Worm (Caenorhabditis elegans) whole organism, L2 larva: ENCODE results near the gene W08A12.2.

ENCODE experiments used
- C34F6.9 ChIP-seq: fragments of 150-350 bp; optimal IDR thresholded peaks from 2 replicates; lab custom pipeline; 2014; ENCODE audit warnings: missing biosample characterization, missing genetic modification characterization
- aly-2 ChIP-seq: fragments of 150-350 bp; optimal IDR thresholded peaks from 2 replicates; lab custom pipeline; 2014; ENCODE audit warnings: missing biosample characterization, missing genetic modification characterization
- ceh-16 ChIP-seq: fragments of 150-350 bp; optimal IDR thresholded peaks from 2 replicates; lab custom pipeline; 2014; ENCODE audit warnings: missing biosample characterization, missing genetic modification characterization
- ceh-82 ChIP-seq: fragments of 150-350 bp; optimal IDR thresholded peaks from 2 replicates; lab custom pipeline; 2014; ENCODE audit warnings: missing biosample characterization, missing genetic modification characterization
- crh-2 ChIP-seq: sonication (generic microtip); optimal IDR thresholded peaks from 2 replicates; lab custom pipeline; 2017; ENCODE audit warnings: missing biosample characterization, missing genetic modification characterization
- fos-1 ChIP-seq: fragments of 150-350 bp; optimal IDR thresholded peaks from 2 replicates; lab custom pipeline; 2014; ENCODE audit warnings: missing biosample characterization, missing genetic modification characterization
- lin-39 ChIP-seq: fragments of 150-350 bp; optimal IDR thresholded peaks from 2 replicates; lab custom pipeline; 2014; ENCODE audit warnings: missing biosample characterization, missing genetic modification reagents, missing genetic modification characterization
- lsy-2 ChIP-seq, 2 experiments: fragments of 150-350 bp in 1 of 2; sonication (generic microtip) in 1 of 2; optimal IDR thresholded peaks; 2 replicates each; lab custom pipeline; 2014 to 2017; ENCODE audit warnings: missing biosample characterization in 2 of 2, missing genetic modification characterization in 2 of 2
- mbf-1 ChIP-seq: sonication (generic microtip); optimal IDR thresholded peaks from 2 replicates; lab custom pipeline; 2017; ENCODE audit warnings: missing biosample characterization, missing genetic modification characterization
- nhr-11 ChIP-seq: fragments of 150-350 bp; optimal IDR thresholded peaks from 2 replicates; lab custom pipeline; 2014; ENCODE audit warnings: missing biosample characterization, missing genetic modification characterization
- nhr-21 ChIP-seq: fragments of 150-350 bp; optimal IDR thresholded peaks from 2 replicates; lab custom pipeline; 2014; ENCODE audit warnings: missing biosample characterization, missing genetic modification characterization
- nhr-23 ChIP-seq: fragments of 150-350 bp; optimal IDR thresholded peaks from 2 replicates; lab custom pipeline; 2014; ENCODE audit warnings: missing biosample characterization, missing genetic modification reagents, missing genetic modification characterization
- nhr-237 ChIP-seq: fragments of 150-350 bp; optimal IDR thresholded peaks from 2 replicates; lab custom pipeline; 2014; ENCODE audit warnings: missing biosample characterization, missing genetic modification characterization
- nhr-6 ChIP-seq: fragments of 150-350 bp; optimal IDR thresholded peaks from 2 replicates; lab custom pipeline; 2014; ENCODE audit warnings: missing biosample characterization, missing genetic modification characterization
- sma-9 ChIP-seq, 2 experiments: fragments of 150-350 bp in 1 of 2; sonication (generic microtip) in 1 of 2; optimal IDR thresholded peaks; 2 replicates each; lab custom pipeline; 2014 to 2016; ENCODE audit warnings: missing genetic modification characterization in 2 of 2, mild to moderate bottlenecking in 1 of 2, missing biosample characterization in 1 of 2, missing compliant biosample characterization in 1 of 2, missing genetic modification reagents in 1 of 2, moderate library complexity in 1 of 2
- unc-39 ChIP-seq: fragments of 150-350 bp; optimal IDR thresholded peaks from 2 replicates; lab custom pipeline; 2014; ENCODE audit warnings: missing biosample characterization, missing genetic modification characterization
- unc-62 ChIP-seq: fragments of 150-350 bp; optimal IDR thresholded peaks from 2 replicates; lab custom pipeline; 2014; ENCODE audit warnings: missing biosample characterization, missing genetic modification reagents, missing genetic modification characterization
- zag-1 ChIP-seq: fragments of 150-350 bp; optimal IDR thresholded peaks from 2 replicates; lab custom pipeline; 2014; ENCODE audit warnings: missing biosample characterization, missing genetic modification characterization
- ztf-1 ChIP-seq: fragments of 200-800 bp; sonication (Bioruptor generic); conservative IDR thresholded peaks from 2 replicates; pipeline ENCODE4 v1.3.6; 2022; ENCODE audit warnings: missing genetic modification characterization, missing compliant biosample characterization
- ztf-11 ChIP-seq: sonication (generic microtip); optimal IDR thresholded peaks from 2 replicates; lab custom pipeline; 2017; ENCODE audit warnings: missing biosample characterization, missing genetic modification characterization
- ztf-4 ChIP-seq: fragments of 150-350 bp; optimal IDR thresholded peaks from 2 replicates; lab custom pipeline; 2014; ENCODE audit warnings: missing biosample characterization, missing genetic modification characterization

W08A12.2 gene

ce11 chrV:3639873-3640272, 45.8 kb downstream of the W08A12.2 start:
- TF ChIP-seq nhr-11 = no peak
- TF ChIP-seq ceh-82 (tag; lab: Kevin White, UChicago) = no peak
- TF ChIP-seq sma-9 (GFP tag; optimal IDR thresholded peaks at IDR 0.05; lab: Kevin White, UChicago) = no peak
- TF ChIP-seq sma-9 (tag; optimal IDR thresholded peaks at IDR 0.05; lab: Kevin White, UChicago) = no peak
- TF ChIP-seq mbf-1 = no peak
- TF ChIP-seq unc-39 (tag; lab: Kevin White, UChicago) = no peak
- TF ChIP-seq aly-2 (tag; lab: Kevin White, UChicago) = no peak
- TF ChIP-seq C34F6.9 (tag; lab: Kevin White, UChicago) = no peak
- no peak for TF ChIP-seq ceh-16 (tag; lab: Kevin White, UChicago)
- TF ChIP-seq ztf-11 (tag; lab: Kevin White, UChicago) = no peak
- no peak for TF ChIP-seq ztf-1 (GFP tag; lab: Robert Waterston, UW)
- no peak for TF ChIP-seq crh-2 (tag; lab: Kevin White, UChicago)
- no peak for TF ChIP-seq unc-62 (GFP tag; lab: Kevin White, UChicago)
- TF ChIP-seq nhr-237 (tag; lab: Kevin White, UChicago) = no peak
- TF ChIP-seq nhr-23 (tag; lab: Kevin White, UChicago) = no peak
- no peak for TF ChIP-seq lsy-2 (tag; optimal IDR thresholded peaks at IDR 0.05; lab: Kevin White, UChicago)
- TF ChIP-seq ztf-4 (tag; lab: Kevin White, UChicago) = no peak
- no peak for TF ChIP-seq zag-1
- TF ChIP-seq nhr-21 = no peak
- TF ChIP-seq fos-1 = no peak

- TF ChIP-seq nhr-6 (tag; lab: Kevin White, UChicago) (no peak), zag-1 (no peak), fos-1 (no peak), lin-39 (tag; lab: Kevin White, UChicago) (no peak)
- TF ChIP-seq, all 48 proteins: peak for 0
Measured at ce11 chrV:3637086-3637485, 48.6 kb downstream of the W08A12.2 start, which contains the start of gene srx-41. TSS of gene srx-41 (minus strand) at chrV:3637186.
